Worm (Caenorhabditis elegans) whole organism, young adult: ENCODE results near the gene T04C12.7.

Experiments used
- B0336.3 ChIP-seq: fragments of 200-800 bp; sonication (Bioruptor generic); IDR thresholded peaks from 2 replicates; pipeline ENCODE4 v1.3.6; 2022; ENCODE audit warnings: missing genetic modification characterization, missing compliant biosample characterization
- D2030.7 ChIP-seq: fragments of 200-800 bp; sonication (Bioruptor generic); IDR thresholded peaks from 2 replicates; pipeline ENCODE4 v1.3.6; 2022; ENCODE audit warnings: missing genetic modification reagents, missing genetic modification characterization, missing compliant biosample characterization
- F37B4.10 ChIP-seq: fragments of 200-800 bp; sonication (Bioruptor generic); IDR thresholded peaks from 2 replicates; pipeline ENCODE4 v1.3.6; 2022; ENCODE audit warnings: missing genetic modification characterization, missing compliant biosample characterization
- F55B11.4 ChIP-seq: sonication (generic microtip); optimal IDR thresholded peaks from 2 replicates; lab custom pipeline; 2016; ENCODE audit warnings: missing compliant biosample characterization, missing genetic modification characterization, borderline replicate concordance; ENCODE audit not compliant: insufficient read depth
- F57A8.1 ChIP-seq: fragments of 200-800 bp; sonication (Bioruptor generic); optimal IDR thresholded peaks from 2 replicates; lab custom pipeline; 2018; ENCODE audit warnings: mild to moderate bottlenecking, missing genetic modification characterization, moderate library complexity, missing compliant biosample characterization
- K12H6.12 ChIP-seq: fragments of 200-800 bp; sonication (Bioruptor generic); optimal IDR thresholded peaks from 2 replicates; lab custom pipeline; 2018; ENCODE audit warnings: mild to moderate bottlenecking, missing genetic modification characterization, missing compliant biosample characterization
- T26A5.8 ChIP-seq: sonication (generic microtip); optimal IDR thresholded peaks from 2 replicates; lab custom pipeline; 2016; ENCODE audit warnings: missing genetic modification characterization, missing compliant biosample characterization
- Y53F4B.3 ChIP-seq: fragments of 200-800 bp; sonication (Bioruptor generic); IDR thresholded peaks from 2 replicates; pipeline ENCODE4 v1.3.6; 2022; ENCODE audit warnings: missing genetic modification reagents, missing genetic modification characterization, missing compliant biosample characterization
- Y53G8AR.9 ChIP-seq: fragments of 200-800 bp; sonication (Bioruptor generic); conservative IDR thresholded peaks from 2 replicates; pipeline ENCODE4 v1.3.6; 2022; ENCODE audit warnings: missing genetic modification reagents, missing genetic modification characterization, missing compliant biosample characterization
- Y95B8A.8 ChIP-seq: fragments of 200-800 bp; sonication (Bioruptor generic); IDR thresholded peaks from 2 replicates; pipeline ENCODE4 v1.3.6; 2022; ENCODE audit warnings: missing genetic modification reagents, missing genetic modification characterization, missing compliant biosample characterization
- ZK185.1 ChIP-seq: sonication (generic microtip); optimal IDR thresholded peaks from 2 replicates; lab custom pipeline; 2016; ENCODE audit warnings: mild to moderate bottlenecking, missing genetic modification characterization, missing compliant biosample characterization; ENCODE audit not compliant: poor library complexity, severe bottlenecking
- ama-1 ChIP-seq, 3 experiments: fragments of 150-350 bp in 1 of 3; sonication (generic microtip) in 2 of 3; optimal IDR thresholded peaks; 2 replicates each; lab custom pipeline; 2014 to 2018; ENCODE audit warnings: missing biosample characterization in 2 of 3, missing genetic modification characterization in 2 of 3, missing genetic modification reagents in 2 of 3
- athp-1 ChIP-seq: sonication (generic microtip); optimal IDR thresholded peaks from 2 replicates; lab custom pipeline; 2017; ENCODE audit warnings: mild to moderate bottlenecking, missing genetic modification characterization, missing compliant biosample characterization
- attf-3 ChIP-seq: fragments of 200-800 bp; sonication (Bioruptor generic); conservative IDR thresholded peaks from 2 replicates; pipeline ENCODE4 v1.3.6; 2022; ENCODE audit warnings: missing genetic modification reagents, missing genetic modification characterization, missing compliant biosample characterization
- ccch-3 ChIP-seq: fragments of 200-800 bp; sonication (Bioruptor generic); optimal IDR thresholded peaks from 2 replicates; lab custom pipeline; 2018; ENCODE audit warnings: mild to moderate bottlenecking, missing genetic modification characterization, missing compliant biosample characterization
- ceh-58 ChIP-seq: fragments of 200-800 bp; sonication (Bioruptor generic); IDR thresholded peaks from 2 replicates; pipeline ENCODE4 v1.3.6; 2022; ENCODE audit warnings: missing genetic modification characterization, missing compliant biosample characterization
- egl-18 ChIP-seq: fragments of 200-800 bp; sonication (Bioruptor generic); IDR thresholded peaks from 2 replicates; pipeline ENCODE4 v1.3.6; 2022; ENCODE audit warnings: missing genetic modification reagents, missing genetic modification characterization, missing compliant biosample characterization
- fkh-3 ChIP-seq: sonication (generic microtip); optimal IDR thresholded peaks from 2 replicates; lab custom pipeline; 2016; ENCODE audit warnings: mild to moderate bottlenecking, missing genetic modification characterization, missing compliant biosample characterization
- hmg-1.2 ChIP-seq: fragments of 200-800 bp; sonication (Bioruptor generic); IDR thresholded peaks from 2 replicates; pipeline ENCODE4 v1.3.6; 2022; ENCODE audit warnings: missing genetic modification reagents, missing genetic modification characterization, missing compliant biosample characterization
- hmg-20 ChIP-seq: fragments of 200-800 bp; sonication (Bioruptor generic); IDR thresholded peaks from 2 replicates; pipeline ENCODE4 v1.3.6; 2022; ENCODE audit warnings: missing genetic modification reagents, missing genetic modification characterization, missing compliant biosample characterization
- lin-26 ChIP-seq: fragments of 200-800 bp; sonication (Bioruptor generic); IDR thresholded peaks from 2 replicates; pipeline ENCODE4 v1.3.6; 2022; ENCODE audit warnings: missing genetic modification reagents, missing genetic modification characterization, missing compliant biosample characterization
- lin-35 ChIP-seq, 3 experiments: fragments of 150-350 bp in 2 of 3; sonication (generic microtip) in 1 of 3; optimal IDR thresholded peaks; 2 replicates each; lab custom pipeline; 2014 to 2018; ENCODE audit warnings: missing biosample characterization in 3 of 3, missing genetic modification characterization in 3 of 3, missing genetic modification reagents in 3 of 3
- lin-40 ChIP-seq: sonication (generic microtip); optimal IDR thresholded peaks from 2 replicates; lab custom pipeline; 2016; ENCODE audit warnings: missing genetic modification characterization, mild to moderate bottlenecking, missing compliant biosample characterization, missing genotype, missing genetic modification reagents
- lir-1 ChIP-seq: fragments of 200-800 bp; sonication (Bioruptor generic); conservative IDR thresholded peaks from 2 replicates; pipeline ENCODE4 v1.3.6; 2022; ENCODE audit warnings: missing genetic modification reagents, missing genetic modification characterization, missing compliant biosample characterization
- madf-10 ChIP-seq: sonication (generic microtip); optimal IDR thresholded peaks from 2 replicates; lab custom pipeline; 2016; ENCODE audit warnings: mild to moderate bottlenecking, missing genetic modification characterization, missing compliant biosample characterization
- mel-28 ChIP-seq: sonication (generic microtip); optimal IDR thresholded peaks from 2 replicates; lab custom pipeline; 2016; ENCODE audit warnings: borderline replicate concordance, mild to moderate bottlenecking, missing genetic modification characterization, missing compliant biosample characterization
- mes-4 ChIP-seq: sonication (generic microtip); optimal IDR thresholded peaks from 2 replicates; lab custom pipeline; 2016; ENCODE audit warnings: missing genotype, missing genetic modification characterization, missing compliant biosample characterization
- nfyb-1 ChIP-seq: fragments of 200-800 bp; sonication (Bioruptor generic); IDR thresholded peaks from 2 replicates; pipeline ENCODE4 v1.3.6; 2022; ENCODE audit warnings: missing genetic modification reagents, missing genetic modification characterization, missing compliant biosample characterization
- nhr-27 ChIP-seq: fragments of 200-800 bp; sonication (Bioruptor generic); optimal IDR thresholded peaks from 2 replicates; lab custom pipeline; 2018; ENCODE audit warnings: mild to moderate bottlenecking, missing genetic modification characterization, moderate library complexity, missing compliant biosample characterization
- nhr-80 ChIP-seq: sonication (generic microtip); optimal IDR thresholded peaks from 2 replicates; lab custom pipeline; 2016; ENCODE audit warnings: missing genetic modification characterization, missing compliant biosample characterization
- nhr-90 ChIP-seq: sonication (generic microtip); optimal IDR thresholded peaks from 2 replicates; lab custom pipeline; 2016; ENCODE audit warnings: missing genotype, mild to moderate bottlenecking, missing genetic modification characterization, missing compliant biosample characterization
- pha-4 ChIP-seq: fragments of 150-350 bp; sonication (generic microtip); optimal IDR thresholded peaks from 2 replicates; lab custom pipeline; 2014; ENCODE audit warnings: missing biosample characterization, missing genetic modification reagents, missing genetic modification characterization
- rcor-1 ChIP-seq: fragments of 200-800 bp; sonication (Bioruptor generic); IDR thresholded peaks from 2 replicates; pipeline ENCODE4 v1.3.6; 2022; ENCODE audit warnings: missing genetic modification reagents, missing genetic modification characterization, missing compliant biosample characterization
- rec-8 ChIP-seq, 2 experiments: sonication (generic microtip); optimal IDR thresholded peaks; 2 replicates each; lab custom pipeline; 2016; ENCODE audit warnings: mild to moderate bottlenecking in 2 of 2, missing genetic modification characterization in 2 of 2, missing genetic modification reagents in 2 of 2, missing genotype in 2 of 2, missing biosample characterization in 1 of 2, missing compliant biosample characterization in 1 of 2, moderate library complexity in 1 of 2
- rpc-1 ChIP-seq, 2 experiments: fragments of 150-350 bp in 1 of 2; sonication (generic microtip) in 1 of 2; optimal IDR thresholded peaks; 2 replicates each; lab custom pipeline; 2014 to 2018; ENCODE audit warnings: missing biosample characterization in 1 of 2, missing genetic modification characterization in 1 of 2, missing genetic modification reagents in 1 of 2, missing genotype in 1 of 2
- sea-2 ChIP-seq: fragments of 200-800 bp; sonication (Bioruptor generic); IDR thresholded peaks from 2 replicates; pipeline ENCODE4 v1.3.6; 2022; ENCODE audit warnings: missing genetic modification characterization, missing compliant biosample characterization
- snpc-1.1 ChIP-seq: sonication (generic microtip); optimal IDR thresholded peaks from 2 replicates; lab custom pipeline; 2017; ENCODE audit warnings: missing genetic modification characterization, mild to moderate bottlenecking, missing compliant biosample characterization, antibody characterized with exemption, moderate library complexity, missing genotype, missing genetic modification reagents; ENCODE audit not compliant: insufficient read depth
- snpc-3.4 ChIP-seq: sonication (generic microtip); optimal IDR thresholded peaks from 2 replicates; lab custom pipeline; 2017; ENCODE audit warnings: missing genetic modification characterization, mild to moderate bottlenecking, missing compliant biosample characterization, antibody characterized with exemption, moderate library complexity, missing genotype, missing genetic modification reagents
- tbx-9 ChIP-seq: sonication (generic microtip); optimal IDR thresholded peaks from 2 replicates; lab custom pipeline; 2016; ENCODE audit warnings: borderline replicate concordance, missing genetic modification characterization, inconsistent platforms, missing compliant biosample characterization
- tlf-1 ChIP-seq: fragments of 200-800 bp; sonication (Bioruptor generic); optimal IDR thresholded peaks from 2 replicates; lab custom pipeline; 2018; ENCODE audit warnings: mild to moderate bottlenecking, missing genetic modification characterization, missing compliant biosample characterization
- xnd-1 ChIP-seq: sonication (generic microtip); optimal IDR thresholded peaks from 2 replicates; lab custom pipeline; 2016; ENCODE audit warnings: missing genotype, missing genetic modification reagents, missing genetic modification characterization, missing compliant biosample characterization
- zfh-2 ChIP-seq: fragments of 200-800 bp; sonication (Bioruptor generic); conservative IDR thresholded peaks from 2 replicates; pipeline ENCODE4 v1.3.6; 2022; ENCODE audit warnings: missing genetic modification reagents, missing genetic modification characterization, missing compliant biosample characterization
- ztf-18 ChIP-seq: sonication (generic microtip); optimal IDR thresholded peaks from 2 replicates; lab custom pipeline; 2016; ENCODE audit warnings: missing genotype, mild to moderate bottlenecking, missing genetic modification characterization, missing compliant biosample characterization
- ztf-25 ChIP-seq: fragments of 200-800 bp; sonication (Bioruptor generic); IDR thresholded peaks from 2 replicates; pipeline ENCODE4 v1.3.6; 2022; ENCODE audit warnings: missing genetic modification reagents, missing genetic modification characterization, missing compliant biosample characterization
- ztf-26 ChIP-seq: sonication (generic microtip); optimal IDR thresholded peaks from 2 replicates; lab custom pipeline; 2017; ENCODE audit warnings: missing genetic modification characterization, missing compliant biosample characterization
- ztf-28 ChIP-seq: fragments of 200-800 bp; sonication (Bioruptor generic); IDR thresholded peaks from 2 replicates; pipeline ENCODE4 v1.3.6; 2022; ENCODE audit warnings: missing genetic modification reagents, missing genetic modification characterization, missing compliant biosample characterization
- ztf-3 ChIP-seq: fragments of 200-800 bp; sonication (Bioruptor generic); optimal IDR thresholded peaks from 2 replicates; lab custom pipeline; 2018; ENCODE audit warnings: mild to moderate bottlenecking, missing genetic modification characterization, missing compliant biosample characterization
- ztf-6 ChIP-seq: fragments of 200-800 bp; sonication (Bioruptor generic); IDR thresholded peaks from 2 replicates; pipeline ENCODE4 v1.3.6; 2022; ENCODE audit warnings: missing genetic modification reagents, missing genetic modification characterization, missing compliant biosample characterization

T04C12.7 gene

ce11 chrV:11009124-11009524, 44.8 kb upstream of the T04C12.7 start (continued):
- TF ChIP-seq snpc-1.1 (tag; lab: Kevin White, UChicago) (no peak), athp-1 (tag; lab: Kevin White, UChicago) (no peak), F37B4.10 (GFP tag; lab: Robert Waterston, UW) (no peak), lir-1 (GFP tag; lab: Robert Waterston, UW) (no peak), lin-35 (GFP tag; optimal IDR thresholded peaks at IDR 0.05; lab: Kevin White, UChicago) (no peak), ztf-3 (GFP tag; lab: Kevin White, UChicago) (no peak), ama-1 (optimal IDR thresholded peaks at IDR 0.05; lab: Kevin White, UChicago) (no peak), ama-1 (GFP tag; optimal IDR thresholded peaks at IDR 0.05; lab: Kevin White, UChicago) (no peak), pha-4 (tag; lab: Kevin White, UChicago) (no peak), rpc-1 (optimal IDR thresholded peaks at IDR 0.05; lab: Kevin White, UChicago) (no peak), rpc-1 (tag; optimal IDR thresholded peaks at IDR 0.05; lab: Kevin White, UChicago) (no peak), egl-18 (GFP tag; lab: Robert Waterston, UW) (no peak), nhr-90 (peak; percentile 62), T26A5.8 (tag; lab: Kevin White, UChicago) (no peak), zfh-2 (GFP tag; lab: Robert Waterston, UW) (no peak), Y53G8AR.9 (no peak), madf-10 (tag; lab: Kevin White, UChicago) (peak; percentile 13), nhr-27 (tag; lab: Kevin White, UChicago) (no peak), ccch-3 (no peak), Y53F4B.3 (GFP tag; lab: Robert Waterston, UW) (no peak), hmg-1.2 (GFP tag; lab: Robert Waterston, UW) (no peak), tlf-1 (GFP tag; lab: Kevin White, UChicago) (no peak), sea-2 (no peak), rec-8 (tag; optimal IDR thresholded peaks at IDR 0.05; lab: Kevin White, UChicago) (no peak), ztf-25 (no peak), Y95B8A.8 (GFP tag; lab: Robert Waterston, UW) (no peak), xnd-1 (tag; lab: Kevin White, UChicago) (no peak), fkh-3 (tag; lab: Kevin White, UChicago) (no peak), hmg-20 (no peak), mel-28 (tag; lab: Kevin White, UChicago) (no peak), mes-4 (no peak), lin-40 (tag; lab: Kevin White, UChicago) (peak; percentile 4), lin-26 (GFP tag; lab: Robert Waterston, UW) (no peak), D2030.7 (GFP tag; lab: Robert Waterston, UW) (no peak), K12H6.12 (tag; lab: Kevin White, UChicago) (no peak), ceh-58 (no peak), F57A8.1 (GFP tag; lab: Kevin White, UChicago) (no peak), ztf-18 (no peak), ztf-26 (no peak), B0336.3 (GFP tag; lab: Robert Waterston, UW) (no peak), ztf-28 (GFP tag; lab: Robert Waterston, UW) (no peak), rcor-1 (no peak), ZK185.1 (tag; lab: Kevin White, UChicago) (no peak), attf-3 (GFP tag; lab: Robert Waterston, UW) (no peak), nfyb-1 (GFP tag; lab: Robert Waterston, UW) (no peak), F55B11.4 (tag; lab: Kevin White, UChicago) (no peak), nhr-80 (tag; lab: Kevin White, UChicago) (peak; percentile 99), tbx-9 (no peak), ztf-6 (no peak), snpc-3.4 (no peak)
